Fruit fly (Drosophila melanogaster) whole organism, embryonic: Measurements from ENCODE around the gene mora.

ENCODE experiments used
- Atf3 ChIP-seq: fragments of 200-800 bp; sonication (Bioruptor generic); optimal IDR thresholded peaks from 3 replicates; lab custom pipeline; 2016; ENCODE audit warnings: missing biosample characterization, missing genetic modification characterization
- CG10209 ChIP-seq: fragments of 200-800 bp; sonication (Bioruptor generic); optimal IDR thresholded peaks from 3 replicates; lab custom pipeline; 2017; ENCODE audit warnings: missing biosample characterization, mild to moderate bottlenecking, missing genetic modification characterization, missing genetic modification reagents
- CG10565 ChIP-seq: fragments of 200-800 bp; sonication (Bioruptor generic); optimal IDR thresholded peaks from 3 replicates; lab custom pipeline; 2016; ENCODE audit warnings: missing biosample characterization, mild to moderate bottlenecking, missing genetic modification characterization
- CG11695 ChIP-seq: fragments of 200-800 bp; sonication (Bioruptor generic); IDR thresholded peaks from 3 replicates; pipeline ENCODE4 v1.3.6; 2022; ENCODE audit warnings: missing biosample characterization, missing genetic modification characterization
- CG12391 ChIP-seq: fragments of 200-800 bp; sonication (Bioruptor generic); optimal IDR thresholded peaks from 3 replicates; lab custom pipeline; 2018; ENCODE audit warnings: missing biosample characterization, mild to moderate bottlenecking, missing genetic modification characterization, moderate library complexity
- CG12769 ChIP-seq: fragments of 200-800 bp; sonication (Bioruptor generic); optimal IDR thresholded peaks from 2 replicates; lab custom pipeline; 2019; ENCODE audit warnings: missing biosample characterization, mild to moderate bottlenecking, missing genetic modification characterization, moderate library complexity
- CG13624 ChIP-seq: fragments of 200-800 bp; sonication (Bioruptor generic); optimal IDR thresholded peaks from 2 replicates; lab custom pipeline; 2016; ENCODE audit warnings: missing biosample characterization, missing genetic modification characterization
- CG14050 ChIP-seq: fragments of 200-800 bp; sonication (Bioruptor generic); IDR thresholded peaks from 3 replicates; pipeline ENCODE4 v1.3.6; 2022; ENCODE audit warnings: missing biosample characterization, missing genetic modification characterization
- CG15601 ChIP-seq: fragments of 200-800 bp; sonication (Bioruptor generic); optimal IDR thresholded peaks from 3 replicates; lab custom pipeline; 2019; ENCODE audit warnings: missing biosample characterization, mild to moderate bottlenecking, missing genetic modification characterization, moderate library complexity
- CG15696 ChIP-seq: fragments of 200-800 bp; sonication (Bioruptor generic); optimal IDR thresholded peaks from 2 replicates; lab custom pipeline; 2019; ENCODE audit warnings: missing biosample characterization, mild to moderate bottlenecking, missing genetic modification characterization, moderate library complexity
- CG18011 ChIP-seq: fragments of 200-800 bp; sonication (Bioruptor generic); optimal IDR thresholded peaks from 2 replicates; lab custom pipeline; 2017; ENCODE audit warnings: missing biosample characterization, missing genetic modification characterization, mild to moderate bottlenecking, moderate library complexity, missing genotype
- CG2116 ChIP-seq: fragments of 200-800 bp; sonication (Bioruptor generic); optimal IDR thresholded peaks from 3 replicates; lab custom pipeline; 2018; ENCODE audit warnings: missing biosample characterization, mild to moderate bottlenecking, missing genetic modification characterization
- CG30431 ChIP-seq: fragments of 200-800 bp; sonication (Bioruptor generic); optimal IDR thresholded peaks from 2 replicates; lab custom pipeline; 2017; ENCODE audit warnings: missing biosample characterization, missing genetic modification characterization
- CG31388 ChIP-seq: fragments of 200-800 bp; sonication (Bioruptor generic); optimal IDR thresholded peaks from 2 replicates; lab custom pipeline; 2016; ENCODE audit warnings: missing biosample characterization, missing genetic modification characterization
- CG3407 ChIP-seq: fragments of 200-800 bp; sonication (Bioruptor generic); optimal IDR thresholded peaks from 2 replicates; lab custom pipeline; 2018; ENCODE audit warnings: missing biosample characterization, mild to moderate bottlenecking, missing genetic modification characterization
- CG42726 ChIP-seq: fragments of 200-800 bp; sonication (Bioruptor generic); IDR thresholded peaks from 2 replicates; pipeline ENCODE4 v1.3.6; 2022; ENCODE audit warnings: missing biosample characterization, missing genetic modification characterization; ENCODE audit not compliant: partially characterized antibody
- CG4404 ChIP-seq: fragments of 200-800 bp; sonication (Bioruptor generic); IDR thresholded peaks from 2 replicates; pipeline ENCODE4 v1.3.6; 2022; ENCODE audit warnings: missing biosample characterization, missing genetic modification characterization
- CG5953 ChIP-seq: fragments of 200-800 bp; sonication (Bioruptor generic); IDR thresholded peaks from 2 replicates; pipeline ENCODE4 v1.3.6; 2022; ENCODE audit warnings: missing biosample characterization, missing genetic modification characterization
- CG6791 ChIP-seq: fragments of 200-800 bp; sonication (Bioruptor generic); IDR thresholded peaks from 3 replicates; pipeline ENCODE4 v1.3.6; 2022; ENCODE audit warnings: missing biosample characterization, missing genetic modification characterization; ENCODE audit not compliant: partially characterized antibody
- CG7357 ChIP-seq: fragments of 200-800 bp; sonication (Bioruptor generic); IDR thresholded peaks from 3 replicates; pipeline ENCODE4 v1.3.6; 2022; ENCODE audit warnings: missing biosample characterization, missing genetic modification characterization
- CG7786 ChIP-seq: fragments of 200-800 bp; sonication (Bioruptor generic); optimal IDR thresholded peaks from 2 replicates; lab custom pipeline; 2016; ENCODE audit warnings: missing biosample characterization, missing genetic modification characterization
- CrebB ChIP-seq: fragments of 200-800 bp; sonication (Bioruptor generic); optimal IDR thresholded peaks from 3 replicates; lab custom pipeline; 2018; ENCODE audit warnings: missing biosample characterization, mild to moderate bottlenecking, missing genetic modification characterization
- D19A ChIP-seq: fragments of 200-800 bp; optimal IDR thresholded peaks from 3 replicates; lab custom pipeline; 2019; ENCODE audit warnings: missing biosample characterization, mild to moderate bottlenecking, missing genetic modification characterization, moderate library complexity
- E2f2 ChIP-seq: fragments of 200-800 bp; sonication (Bioruptor generic); IDR thresholded peaks from 2 replicates; pipeline ENCODE4 v1.3.6; 2022; ENCODE audit warnings: missing biosample characterization, missing genetic modification characterization
- Elba2 ChIP-seq: fragments of 200-800 bp; sonication (Bioruptor generic); optimal IDR thresholded peaks from 3 replicates; lab custom pipeline; 2016; ENCODE audit warnings: missing biosample characterization, missing genetic modification characterization
- Fer3 ChIP-seq: fragments of 200-800 bp; sonication (Bioruptor generic); optimal IDR thresholded peaks from 2 replicates; lab custom pipeline; 2018; ENCODE audit warnings: missing biosample characterization, mild to moderate bottlenecking, missing genetic modification characterization, moderate library complexity
- Gug ChIP-seq: fragments of 200-800 bp; sonication (Bioruptor generic); IDR thresholded peaks from 4 replicates; pipeline ENCODE4 v1.3.6; 2022; ENCODE audit warnings: missing biosample characterization, missing genetic modification characterization
- HmgZ ChIP-seq: fragments of 200-800 bp; sonication (Bioruptor generic); optimal IDR thresholded peaks from 2 replicates; lab custom pipeline; 2018; ENCODE audit warnings: missing biosample characterization, mild to moderate bottlenecking, missing genetic modification characterization
- Hr78 ChIP-seq, 2 experiments: fragments of 200-800 bp in 1 of 2; fragments of >200 bp in 1 of 2; sonication (Bioruptor generic) in 1 of 2; optimal IDR thresholded peaks; 2 replicates each; lab custom pipeline; 2017 to 2019; ENCODE audit warnings: missing biosample characterization in 2 of 2, missing genetic modification characterization in 2 of 2, mild to moderate bottlenecking in 1 of 2, moderate library complexity in 1 of 2
- Lhr ChIP-seq: fragments of 200-800 bp; sonication (Bioruptor generic); optimal IDR thresholded peaks from 3 replicates; lab custom pipeline; 2017; ENCODE audit warnings: mild to moderate bottlenecking, missing biosample characterization, missing genetic modification reagents, missing genetic modification characterization
- NK7.1 ChIP-seq: fragments of 200-800 bp; sonication (Bioruptor generic); optimal IDR thresholded peaks from 3 replicates; lab custom pipeline; 2016; ENCODE audit warnings: missing biosample characterization, missing genetic modification characterization
- Nf-YC ChIP-seq: fragments of 200-800 bp; optimal IDR thresholded peaks from 3 replicates; lab custom pipeline; 2019; ENCODE audit warnings: missing biosample characterization, mild to moderate bottlenecking, missing genetic modification characterization, moderate library complexity
- Rx ChIP-seq: fragments of 200-800 bp; sonication (Bioruptor generic); IDR thresholded peaks from 2 replicates; pipeline ENCODE4 v1.3.6; 2022; ENCODE audit warnings: missing biosample characterization, missing genetic modification characterization
- al ChIP-seq: fragments of 200-800 bp; sonication (Bioruptor generic); IDR thresholded peaks from 2 replicates; pipeline ENCODE4 v1.3.6; 2022; ENCODE audit warnings: missing biosample characterization, missing genetic modification characterization
- ara ChIP-seq: fragments of 200-800 bp; sonication (Bioruptor generic); IDR thresholded peaks from 2 replicates; pipeline ENCODE4 v1.3.6; 2022; ENCODE audit warnings: missing biosample characterization, missing genetic modification characterization
- bsh ChIP-seq, 2 experiments: fragments of 200-800 bp; sonication (Bioruptor generic); optimal IDR thresholded peaks; 2 replicates each; lab custom pipeline; 2017 to 2018; ENCODE audit warnings: mild to moderate bottlenecking in 2 of 2, missing biosample characterization in 2 of 2, missing genetic modification characterization in 2 of 2, moderate library complexity in 1 of 2
- dysf ChIP-seq: fragments of 200-800 bp; sonication (Bioruptor generic); IDR thresholded peaks from 3 replicates; pipeline ENCODE4 v1.3.6; 2022; ENCODE audit warnings: missing biosample characterization, missing genetic modification characterization
- ewg ChIP-seq: fragments of 200-800 bp; sonication (Bioruptor generic); optimal IDR thresholded peaks from 3 replicates; lab custom pipeline; 2017; ENCODE audit warnings: mild to moderate bottlenecking, missing biosample characterization, missing genetic modification reagents, missing genetic modification characterization
- grn ChIP-seq: fragments of 200-800 bp; sonication (Bioruptor generic); optimal IDR thresholded peaks from 3 replicates; lab custom pipeline; 2017; ENCODE audit warnings: missing biosample characterization, missing genetic modification characterization
- gsb-n ChIP-seq: fragments of 200-800 bp; sonication (Bioruptor generic); optimal IDR thresholded peaks from 3 replicates; lab custom pipeline; 2018; ENCODE audit warnings: missing biosample characterization, mild to moderate bottlenecking, missing genetic modification characterization
- mirr ChIP-seq: fragments of 200-800 bp; sonication (Bioruptor generic); optimal IDR thresholded peaks from 3 replicates; lab custom pipeline; 2018; ENCODE audit warnings: missing biosample characterization, mild to moderate bottlenecking, missing genetic modification characterization
- p53 ChIP-seq: fragments of 200-800 bp; sonication (Bioruptor generic); optimal IDR thresholded peaks from 2 replicates; lab custom pipeline; 2016; ENCODE audit warnings: missing biosample characterization, missing genetic modification characterization
- pzg ChIP-seq: fragments of 200-800 bp; sonication (Bioruptor generic); optimal IDR thresholded peaks from 3 replicates; lab custom pipeline; 2018; ENCODE audit warnings: missing biosample characterization, mild to moderate bottlenecking, missing genetic modification characterization, moderate library complexity
- run ChIP-seq: fragments of 200-800 bp; sonication (Bioruptor generic); optimal IDR thresholded peaks from 3 replicates; lab custom pipeline; 2018; ENCODE audit warnings: missing biosample characterization, mild to moderate bottlenecking, missing genetic modification characterization
- sens ChIP-seq: fragments of 200-800 bp; sonication (Bioruptor generic); peaks from one replicate; lab custom pipeline; 2016; ENCODE audit warnings: missing biosample characterization, missing genetic modification characterization
- sens-2 ChIP-seq: fragments of 200-800 bp; sonication (Bioruptor generic); IDR thresholded peaks from 2 replicates; pipeline ENCODE4 v1.3.6; 2022; ENCODE audit warnings: missing biosample characterization, missing genetic modification characterization
- slbo ChIP-seq: fragments of 200-800 bp; sonication (Bioruptor generic); IDR thresholded peaks from 2 replicates; pipeline ENCODE4 v1.3.6; 2022; ENCODE audit warnings: missing biosample characterization, missing genetic modification characterization
- slou ChIP-seq: fragments of 200-800 bp; sonication (Bioruptor generic); optimal IDR thresholded peaks from 3 replicates; lab custom pipeline; 2016; ENCODE audit warnings: missing biosample characterization, missing genetic modification characterization
- tap ChIP-seq: fragments of 200-800 bp; optimal IDR thresholded peaks from 3 replicates; lab custom pipeline; 2019; ENCODE audit warnings: missing biosample characterization, mild to moderate bottlenecking, missing genetic modification characterization, moderate library complexity
- trh ChIP-seq: fragments of 200-800 bp; sonication (Bioruptor generic); optimal IDR thresholded peaks from 2 replicates; lab custom pipeline; 2016; ENCODE audit warnings: missing biosample characterization, missing genetic modification characterization
- vvl ChIP-seq: fragments of 200-800 bp; sonication (Bioruptor generic); IDR thresholded peaks from 2 replicates; pipeline ENCODE4 v1.3.6; 2022; ENCODE audit warnings: missing biosample characterization, missing genetic modification characterization
- zfh1 ChIP-seq: fragments of 200-800 bp; sonication (Bioruptor generic); IDR thresholded peaks from 3 replicates; pipeline ENCODE4 v1.3.6; 2022; ENCODE audit warnings: missing biosample characterization, missing genetic modification characterization

Gene mora

dm6 chr3R:24218565-24218964 is 32.4 kb downstream of the mora start, which contains the start of gene CG17786 (continued):
- no peak for TF ChIP-seq CG18011 (GFP tag; lab: Kevin White, UChicago)
- TF ChIP-seq CG31388 (GFP tag; lab: Kevin White, UChicago), result no peak
- TF ChIP-seq slou (GFP tag; lab: Kevin White, UChicago), result no peak
- no peak for TF ChIP-seq sens-2 (GFP tag; lab: Robert Waterston, UW)
- TF ChIP-seq grn (GFP tag; lab: Kevin White, UChicago), result no peak
- no peak for TF ChIP-seq CG14050
- TF ChIP-seq Lhr (GFP tag; lab: Kevin White, UChicago), result no peak
- no peak for TF ChIP-seq HmgZ (tag; lab: Kevin White, UChicago)
- peak in 1 of 2 experiments; percentile 20 for TF ChIP-seq bsh (GFP tag; optimal IDR thresholded peaks at IDR 0.05; lab: Kevin White, UChicago)
- TF ChIP-seq CG6791, result no peak
- no peak for TF ChIP-seq Gug (GFP tag; lab: Robert Waterston, UW)
- peak; percentile 9 for TF ChIP-seq Nf-YC
- TF ChIP-seq CG15696, result no peak
- TF ChIP-seq ewg, result no peak
- TF ChIP-seq CG4404 (GFP tag; lab: Robert Waterston, UW), result no peak
- TF ChIP-seq CG11695 (GFP tag; lab: Robert Waterston, UW), result no peak
- TF ChIP-seq al, result no peak
- no peak for TF ChIP-seq CG7786 (GFP tag; lab: Kevin White, UChicago)
- TF ChIP-seq Hr78 (GFP tag; optimal IDR thresholded peaks at IDR 0.05; lab: Kevin White, UChicago), result no peak
- TF ChIP-seq ara (GFP tag; lab: Robert Waterston, UW), result no peak
- TF ChIP-seq D19A, result no peak
- no peak for TF ChIP-seq CG2116
- no peak for TF ChIP-seq mirr (GFP tag; lab: Kevin White, UChicago)
- TF ChIP-seq sens (GFP tag; lab: Kevin White, UChicago), result peak; percentile 75
- no peak for TF ChIP-seq CG30431
- TF ChIP-seq zfh1 (GFP tag; lab: Robert Waterston, UW), result no peak
- 0 out of 2 replicates have a peak, but pooled peaks have one; percentile 9 for TF ChIP-seq CG5953
- TF ChIP-seq p53 (GFP tag; lab: Kevin White, UChicago), result no peak
- TF ChIP-seq CG3407, result no peak
- no peak for TF ChIP-seq pzg (GFP tag; lab: Kevin White, UChicago)
- no peak for TF ChIP-seq Rx (GFP tag; lab: Robert Waterston, UW)
- no peak for TF ChIP-seq CG7357 (GFP tag; lab: Robert Waterston, UW)
- TF ChIP-seq CG15601 (tag; lab: Kevin White, UChicago), result no peak
- TF ChIP-seq Elba2 (GFP tag; lab: Kevin White, UChicago), result no peak
- no peak; the same call in 1 of the 2 replicates for TF ChIP-seq E2f2 (GFP tag; lab: Robert Waterston, UW)
- no peak for TF ChIP-seq CG10565 (GFP tag; lab: Kevin White, UChicago)
- TF ChIP-seq Atf3 (GFP tag; lab: Kevin White, UChicago), result no peak
- no peak for TF ChIP-seq run (tag; lab: Kevin White, UChicago)
- peak; percentile 56 for TF ChIP-seq CG12769 (tag; lab: Kevin White, UChicago)
- TF ChIP-seq CG42726, result peak; percentile 26; the same call in 1 of the 2 replicates
- no peak for TF ChIP-seq Fer3 (tag; lab: Kevin White, UChicago)
- peak; percentile 62; the same call in 1 of the 2 replicates for TF ChIP-seq vvl
- no peak for TF ChIP-seq CG10209 (GFP tag; lab: Kevin White, UChicago)
- TF ChIP-seq dysf, result no peak
- no peak for TF ChIP-seq gsb-n (tag; lab: Kevin White, UChicago)
- TF ChIP-seq CrebB (tag; lab: Kevin White, UChicago), result peak; percentile 17
- TF ChIP-seq NK7.1 (GFP tag; lab: Kevin White, UChicago), result no peak
- no peak for TF ChIP-seq slbo (GFP tag; lab: Robert Waterston, UW)
- peak; percentile 0 for TF ChIP-seq CG12391
- TF ChIP-seq trh (GFP tag; lab: Kevin White, UChicago), result no peak
- no peak for TF ChIP-seq CG13624 (GFP tag; lab: Kevin White, UChicago)
- TF ChIP-seq tap (tag; lab: Kevin White, UChicago), result no peak
